Worm (Caenorhabditis elegans): ENCODE data around the gene pas-2.

pas-2 gene

ce11 chrV:10807862-10808327, 37.7 kb downstream of the pas-2 start, which contains the start of gene plrg-1 (continued):
- TF ChIP-seq F44E2.7 (GFP tag; IDR thresholded peaks at IDR 0.05) (no peak), nhr-28 (tag; optimal IDR thresholded peaks at IDR 0.05) (peak; percentile 85), zip-2 (tag; optimal IDR thresholded peaks at IDR 0.05) (peak; percentile 12), unc-39 (tag; optimal IDR thresholded peaks at IDR 0.05) (no peak), Y5F2A.4 (GFP tag; optimal IDR thresholded peaks at IDR 0.05) (no peak), F37D6.2 (tag; optimal IDR thresholded peaks at IDR 0.05) (peak; percentile 62), mes-2 (tag; optimal IDR thresholded peaks at IDR 0.05; ENCODE audit: poor library complexity, severe bottlenecking) (peak; percentile 97), lir-3 (tag; optimal IDR thresholded peaks at IDR 0.05) (no peak), hmg-1.1 (GFP tag; IDR thresholded peaks at IDR 0.05) (peak; percentile 95), ceh-82 (tag; optimal IDR thresholded peaks at IDR 0.05) (no peak), ztf-11 (tag; optimal IDR thresholded peaks at IDR 0.05) (no peak), lin-38 (GFP tag; IDR thresholded peaks at IDR 0.05) (peak; percentile 93), lin-39 (tag; optimal IDR thresholded peaks at IDR 0.05) (no peak), dmd-9 (GFP tag; IDR thresholded peaks at IDR 0.05) (peak; percentile 47; the same call in 1 of the 2 replicates), rbr-2 (tag; optimal IDR thresholded peaks at IDR 0.05) (peak; percentile 85), tag-97 (GFP tag; IDR thresholded peaks at IDR 0.05) (no peak), pha-4 (GFP tag; IDR thresholded peaks at IDR 0.05) (peak; percentile 88), pha-4 (tag; optimal IDR thresholded peaks at IDR 0.05) (peak; percentile 58), madf-9 (GFP tag; conservative IDR thresholded peaks at IDR 0.05) (peak; percentile 66), Y75B8A.6 (GFP tag; IDR thresholded peaks at IDR 0.05) (no peak), nhr-237 (tag; optimal IDR thresholded peaks at IDR 0.05) (no peak), nhr-42 (GFP tag; IDR thresholded peaks at IDR 0.05) (peak; percentile 71; the same call in 1 of the 2 replicates), ZK546.5 (tag; optimal IDR thresholded peaks at IDR 0.05) (peak in 1 of 2 experiments; percentile 7), nhr-41 (GFP tag; IDR thresholded peaks at IDR 0.05) (peak; percentile 29; the same call in 1 of the 2 replicates), F10B5.3 (tag; optimal IDR thresholded peaks at IDR 0.05) (peak; percentile 60), ctbp-1 (GFP tag; IDR thresholded peaks at IDR 0.05) (peak; percentile 88), lsy-2 (tag; optimal IDR thresholded peaks at IDR 0.05) (peak; percentile 50 to 89), zfp-3 (GFP tag; conservative IDR thresholded peaks at IDR 0.05) (peak; percentile 81), ceh-20 (GFP tag; IDR thresholded peaks at IDR 0.05) (peak; percentile 89), ceh-32 (tag; optimal IDR thresholded peaks at IDR 0.05; ENCODE audit: poor library complexity) (no peak), fkh-10 (GFP tag; optimal IDR thresholded peaks at IDR 0.05) (peak; percentile 50), attf-4 (tag; optimal IDR thresholded peaks at IDR 0.05) (no peak), ceh-62 (tag; optimal IDR thresholded peaks at IDR 0.05) (no peak), set-16 (GFP tag; IDR thresholded peaks at IDR 0.05) (no peak), nhr-111 (GFP tag; optimal IDR thresholded peaks at IDR 0.05) (no peak), zip-11 (GFP tag; IDR thresholded peaks at IDR 0.05) (peak; percentile 63; the same call in 1 of the 2 replicates), dmd-8 (GFP tag; IDR thresholded peaks at IDR 0.05) (peak; percentile 78; the same call in 1 of the 2 replicates), skn-1 (tag; optimal IDR thresholded peaks at IDR 0.05) (no peak), tra-1 (GFP tag; IDR thresholded peaks at IDR 0.05) (peak; percentile 81), ceh-44 (GFP tag; IDR thresholded peaks at IDR 0.05) (peak; percentile 89), R02D3.7 (tag; optimal IDR thresholded peaks at IDR 0.05) (no peak), aha-1 (tag) (peak; percentile 95), Y105C5A.15 (GFP tag; IDR thresholded peaks at IDR 0.05) (no peak), madf-5 (GFP tag; IDR thresholded peaks at IDR 0.05) (peak in 1 of 2 experiments; percentile 65; a peak in 1 of 4 replicates), mep-1 (tag; optimal IDR thresholded peaks at IDR 0.05) (peak; percentile 93), cey-2 (tag; optimal IDR thresholded peaks at IDR 0.05; ENCODE audit: borderline replicate concordance, insufficient read depth) (no peak), hlh-30 (tag; optimal IDR thresholded peaks at IDR 0.05; ENCODE audit: insufficient read depth) (peak; percentile 75), nhr-10 (tag; optimal IDR thresholded peaks at IDR 0.05) (no peak), spr-3 (GFP tag; optimal IDR thresholded peaks at IDR 0.05) (no peak)

Data from whole organism, L4 larva.